Worm (Caenorhabditis elegans) whole organism, mixed stage, embryonic: Measurements from ENCODE around the gene R07B1.6.

ENCODE experiments used
- M03D4.4 ChIP-seq: sonication (generic microtip); optimal IDR thresholded peaks from 2 replicates; lab custom pipeline; 2017; ENCODE audit warnings: mild to moderate bottlenecking, missing genetic modification characterization, missing compliant biosample characterization
- bed-3 ChIP-seq: fragments of 200-800 bp; sonication (Bioruptor generic); optimal IDR thresholded peaks from 3 replicates; lab custom pipeline; 2018; ENCODE audit warnings: mild to moderate bottlenecking, missing genetic modification characterization, moderate library complexity, missing compliant biosample characterization
- blmp-1 ChIP-seq: fragments of 150-350 bp; optimal IDR thresholded peaks from 2 replicates; lab custom pipeline; 2014; ENCODE audit warnings: missing biosample characterization, missing genetic modification characterization
- ceh-39 ChIP-seq: fragments of 150-350 bp; optimal IDR thresholded peaks from 2 replicates; lab custom pipeline; 2014; ENCODE audit warnings: missing biosample characterization, missing genetic modification characterization
- ces-1 ChIP-seq: fragments of 150-350 bp; optimal IDR thresholded peaks from 2 replicates; lab custom pipeline; 2014; ENCODE audit warnings: missing biosample characterization, missing genetic modification reagents, missing genetic modification characterization
- cnd-1 ChIP-seq: fragments of 200-800 bp; sonication (Bioruptor generic); optimal IDR thresholded peaks from 2 replicates; lab custom pipeline; 2018; ENCODE audit warnings: mild to moderate bottlenecking, missing genetic modification characterization, missing compliant biosample characterization
- drap-1 ChIP-seq: fragments of 200-800 bp; sonication (Bioruptor generic); optimal IDR thresholded peaks from 3 replicates; lab custom pipeline; 2018; ENCODE audit warnings: mild to moderate bottlenecking, missing genetic modification characterization, missing compliant biosample characterization
- elt-1 ChIP-seq: sonication (generic microtip); optimal IDR thresholded peaks from 2 replicates; lab custom pipeline; 2017; ENCODE audit warnings: missing genetic modification characterization, mild to moderate bottlenecking, missing compliant biosample characterization, antibody characterized with exemption, moderate library complexity, borderline replicate concordance; ENCODE audit not compliant: insufficient read depth
- elt-3 ChIP-seq: fragments of 150-350 bp; optimal IDR thresholded peaks from 2 replicates; lab custom pipeline; 2014; ENCODE audit warnings: missing biosample characterization, missing genetic modification characterization
- flh-1 ChIP-seq: fragments of 200-800 bp; sonication (Bioruptor generic); optimal IDR thresholded peaks from 2 replicates; lab custom pipeline; 2018; ENCODE audit warnings: mild to moderate bottlenecking, missing genetic modification characterization, moderate library complexity, missing compliant biosample characterization
- ham-2 ChIP-seq: fragments of 200-800 bp; sonication (Bioruptor generic); optimal IDR thresholded peaks from 2 replicates; lab custom pipeline; 2018; ENCODE audit warnings: mild to moderate bottlenecking, missing genetic modification characterization, missing compliant biosample characterization
- hlh-1 ChIP-seq: fragments of 150-350 bp; optimal IDR thresholded peaks from 2 replicates; lab custom pipeline; 2014; ENCODE audit warnings: missing biosample characterization, missing genetic modification reagents, missing genetic modification characterization
- lin-13 ChIP-seq: fragments of 150-350 bp; optimal IDR thresholded peaks from 2 replicates; lab custom pipeline; 2014; ENCODE audit warnings: missing biosample characterization, missing genetic modification characterization
- lin-32 ChIP-seq: fragments of 200-800 bp; sonication (Bioruptor generic); optimal IDR thresholded peaks from 2 replicates; lab custom pipeline; 2018; ENCODE audit warnings: mild to moderate bottlenecking, missing genetic modification characterization, missing compliant biosample characterization
- lsy-2 ChIP-seq: fragments of 150-350 bp; optimal IDR thresholded peaks from 2 replicates; lab custom pipeline; 2014; ENCODE audit warnings: missing biosample characterization, missing genetic modification characterization
- mab-5 ChIP-seq: fragments of 150-350 bp; optimal IDR thresholded peaks from 2 replicates; lab custom pipeline; 2014; ENCODE audit warnings: missing biosample characterization, missing genetic modification characterization
- mls-2 ChIP-seq: sonication (generic microtip); optimal IDR thresholded peaks from 2 replicates; lab custom pipeline; 2016; ENCODE audit warnings: mild to moderate bottlenecking, missing genetic modification characterization, moderate library complexity, missing compliant biosample characterization
- nhr-2 ChIP-seq: fragments of 150-350 bp; optimal IDR thresholded peaks from 2 replicates; lab custom pipeline; 2014; ENCODE audit warnings: missing biosample characterization, missing genetic modification characterization
- nhr-237 ChIP-seq: fragments of 150-350 bp; optimal IDR thresholded peaks from 2 replicates; lab custom pipeline; 2014; ENCODE audit warnings: missing biosample characterization, missing genetic modification characterization
- nhr-28 ChIP-seq: fragments of 150-350 bp; optimal IDR thresholded peaks from 2 replicates; lab custom pipeline; 2014; ENCODE audit warnings: missing biosample characterization, missing genetic modification characterization
- nhr-76 ChIP-seq: sonication (generic microtip); optimal IDR thresholded peaks from 2 replicates; lab custom pipeline; 2017; ENCODE audit warnings: missing biosample characterization, missing genetic modification characterization
- pha-4 ChIP-seq: fragments of 150-350 bp; optimal IDR thresholded peaks from 2 replicates; lab custom pipeline; 2018; ENCODE audit warnings: missing biosample characterization, missing genetic modification reagents, missing genetic modification characterization
- sem-2 ChIP-seq: fragments of 200-800 bp; sonication (Bioruptor generic); optimal IDR thresholded peaks from 2 replicates; lab custom pipeline; 2018; ENCODE audit warnings: mild to moderate bottlenecking, missing genetic modification characterization, missing compliant biosample characterization
- snpc-4 ChIP-seq: fragments of 150-350 bp; optimal IDR thresholded peaks from 2 replicates; lab custom pipeline; 2014; ENCODE audit warnings: missing biosample characterization, missing genetic modification characterization
- sptf-1 ChIP-seq: sonication (generic microtip); optimal IDR thresholded peaks from 2 replicates; lab custom pipeline; 2017; ENCODE audit warnings: mild to moderate bottlenecking, missing genetic modification characterization, moderate library complexity, missing compliant biosample characterization
- tbx-8 ChIP-seq: fragments of 200-800 bp; sonication (Bioruptor generic); optimal IDR thresholded peaks from 2 replicates; lab custom pipeline; 2018; ENCODE audit warnings: mild to moderate bottlenecking, missing genetic modification characterization, moderate library complexity, missing compliant biosample characterization
- unc-120 ChIP-seq: sonication (generic microtip); optimal IDR thresholded peaks from 2 replicates; lab custom pipeline; 2017; ENCODE audit warnings: missing genetic modification characterization, missing compliant biosample characterization; ENCODE audit not compliant: poor library complexity, severe bottlenecking
- unc-62 ChIP-seq: fragments of 150-350 bp; optimal IDR thresholded peaks from 2 replicates; lab custom pipeline; 2014; ENCODE audit warnings: missing biosample characterization, missing genetic modification reagents, missing genetic modification characterization
- ztf-11 ChIP-seq: fragments of 150-350 bp; optimal IDR thresholded peaks from 2 replicates; lab custom pipeline; 2014; ENCODE audit warnings: missing biosample characterization, missing genetic modification characterization

Gene R07B1.6

ce11 chrX:9872554-9872953 is 6.1 kb downstream of the R07B1.6 start, which contains the start of gene R07B1.8:
TSS of gene R07B1.8 (minus strand) at chrX:9872654.
- no peak for TF ChIP-seq ham-2 (GFP tag; lab: Kevin White, UChicago)
- TF ChIP-seq sem-2 (GFP tag; lab: Kevin White, UChicago), result no peak
- no peak for TF ChIP-seq ces-1 (GFP tag; lab: Kevin White, UChicago)

- no peak for TF ChIP-seq nhr-76 (tag; lab: Kevin White, UChicago)
- TF ChIP-seq drap-1 (GFP tag; lab: Kevin White, UChicago), result no peak
- no peak for TF ChIP-seq flh-1
- TF ChIP-seq nhr-2, result no peak
- TF ChIP-seq unc-62 (GFP tag; lab: Kevin White, UChicago), result no peak
- no peak for TF ChIP-seq mab-5 (tag; lab: Kevin White, UChicago)
- TF ChIP-seq ztf-11 (tag; lab: Kevin White, UChicago), result no peak
- TF ChIP-seq hlh-1, result no peak
- no peak for TF ChIP-seq ceh-39 (tag; lab: Kevin White, UChicago)
Measured at ce11 chrX:9877117-9877516, 10.7 kb downstream of the R07B1.6 start, which contains the start of gene R07B1.9. TSS of gene R07B1.9 (plus strand) at chrX:9877417.

ce11 chrX:9882112-9882511 is 15.7 kb downstream of the R07B1.6 start, which contains the start of gene glo-1:
TSS of gene glo-1 (minus strand) at chrX:9882212.
- TF ChIP-seq ham-2 (GFP tag; lab: Kevin White, UChicago) (no peak), pha-4 (tag; lab: Kevin White, UChicago) (no peak)
- TF ChIP-seq, all 35 proteins: peak for 0

ce11 chrX:9882572-9882971 is 16.1 kb downstream of the R07B1.6 start:
- no peak for TF ChIP-seq sptf-1 (tag; lab: Kevin White, UChicago)
- no peak for TF ChIP-seq blmp-1 (tag; lab: Kevin White, UChicago)
- no peak for TF ChIP-seq drap-1 (GFP tag; lab: Kevin White, UChicago)
- no peak for TF ChIP-seq mab-5 (tag; lab: Kevin White, UChicago)
- no peak for TF ChIP-seq nhr-237 (tag; lab: Kevin White, UChicago)
- TF ChIP-seq pha-4 (tag; lab: Kevin White, UChicago), result no peak
- TF ChIP-seq bed-3 (GFP tag; lab: Kevin White, UChicago), result no peak
- no peak for TF ChIP-seq M03D4.4 (tag; lab: Kevin White, UChicago)
- no peak for TF ChIP-seq nhr-28 (tag; lab: Kevin White, UChicago)
- no peak for TF ChIP-seq mls-2
- TF ChIP-seq ztf-11 (tag; lab: Kevin White, UChicago), result no peak
- no peak for TF ChIP-seq cnd-1 (tag; lab: Kevin White, UChicago)
- no peak for TF ChIP-seq unc-120 (tag; lab: Kevin White, UChicago)
- no peak for TF ChIP-seq unc-62 (GFP tag; lab: Kevin White, UChicago)

ce11 chrX:9883837-9884324 is 17.4 kb downstream of the R07B1.6 start, which contains the start of gene mrp-4:
TSS of gene mrp-4 (plus strand) at chrX:9884274.
- no peak for TF ChIP-seq cnd-1 (tag; lab: Kevin White, UChicago)
- no peak for TF ChIP-seq nhr-2
- no peak for TF ChIP-seq nhr-28 (tag; lab: Kevin White, UChicago)
- TF ChIP-seq ztf-11 (tag; lab: Kevin White, UChicago), result no peak
- no peak for TF ChIP-seq sem-2 (GFP tag; lab: Kevin White, UChicago)
- TF ChIP-seq elt-3 (tag; lab: Kevin White, UChicago), result no peak
- TF ChIP-seq lsy-2 (tag; lab: Kevin White, UChicago), result no peak
- TF ChIP-seq hlh-1, result no peak
- TF ChIP-seq lin-13 (tag; lab: Kevin White, UChicago), result no peak
- TF ChIP-seq tbx-8, result no peak
- TF ChIP-seq pha-4 (tag; lab: Kevin White, UChicago), result no peak
- no peak for TF ChIP-seq elt-1 (tag; lab: Kevin White, UChicago)
- TF ChIP-seq nhr-76 (tag; lab: Kevin White, UChicago), result no peak
- TF ChIP-seq ces-1 (GFP tag; lab: Kevin White, UChicago), result no peak
- TF ChIP-seq ceh-39 (tag; lab: Kevin White, UChicago), result no peak
- no peak for TF ChIP-seq lin-32 (GFP tag; lab: Kevin White, UChicago)
- no peak for TF ChIP-seq snpc-4 (tag; lab: Kevin White, UChicago)
- TF ChIP-seq ham-2 (GFP tag; lab: Kevin White, UChicago), result no peak
- no peak for TF ChIP-seq blmp-1 (tag; lab: Kevin White, UChicago)
